Worm (Caenorhabditis elegans) whole organism, L3 larva: ENCODE results near the gene R02E12.5.
A peak's percentile ranks its signal among the peaks of the same experiment; 100 is the strongest.

Experiments used
- R02D3.7 ChIP-seq: fragments of 150-350 bp; optimal IDR thresholded peaks from 2 replicates; lab custom pipeline; 2014; ENCODE audit warnings: missing biosample characterization, missing genetic modification characterization
- ZK546.5 ChIP-seq: sonication (generic microtip); optimal IDR thresholded peaks from 2 replicates; lab custom pipeline; 2017; ENCODE audit warnings: missing biosample characterization, missing genetic modification characterization
- ama-1 ChIP-seq: fragments of 150-350 bp; optimal IDR thresholded peaks from 2 replicates; lab custom pipeline; 2018
- ceh-16 ChIP-seq: sonication (generic microtip); optimal IDR thresholded peaks from 2 replicates; lab custom pipeline; 2017; ENCODE audit warnings: missing biosample characterization, missing genetic modification characterization
- ceh-28 ChIP-seq: fragments of 150-350 bp; optimal IDR thresholded peaks from 2 replicates; lab custom pipeline; 2014; ENCODE audit warnings: missing biosample characterization, missing genetic modification reagents, missing genetic modification characterization
- ceh-82 ChIP-seq: fragments of 150-350 bp; optimal IDR thresholded peaks from 2 replicates; lab custom pipeline; 2014; ENCODE audit warnings: missing biosample characterization, missing genetic modification characterization
- egl-27 ChIP-seq: sonication (generic microtip); optimal IDR thresholded peaks from 4 replicates; lab custom pipeline; 2017; ENCODE audit warnings: missing biosample characterization, missing genetic modification reagents, missing genetic modification characterization
- elt-1 ChIP-seq: fragments of 150-350 bp; optimal IDR thresholded peaks from 2 replicates; lab custom pipeline; 2014; ENCODE audit warnings: missing biosample characterization, missing genetic modification characterization
- elt-2 ChIP-seq: sonication (generic microtip); optimal IDR thresholded peaks from 2 replicates; lab custom pipeline; 2016; ENCODE audit warnings: missing genetic modification reagents, mild to moderate bottlenecking, missing genetic modification characterization, missing compliant biosample characterization
- eor-1 ChIP-seq, 2 experiments: fragments of 150-350 bp; optimal IDR thresholded peaks; 2 replicates each; lab custom pipeline; 2014 to 2018; ENCODE audit warnings: missing biosample characterization in 2 of 2, missing genetic modification characterization in 2 of 2
- fkh-10 ChIP-seq: sonication (generic microtip); optimal IDR thresholded peaks from 2 replicates; lab custom pipeline; 2017; ENCODE audit warnings: missing biosample characterization, missing genetic modification reagents, missing genetic modification characterization
- fkh-2 ChIP-seq: fragments of 150-350 bp; optimal IDR thresholded peaks from 2 replicates; lab custom pipeline; 2014; ENCODE audit warnings: missing biosample characterization, missing genetic modification reagents, missing genetic modification characterization
- fos-1 ChIP-seq: fragments of 150-350 bp; optimal IDR thresholded peaks from 2 replicates; lab custom pipeline; 2014; ENCODE audit warnings: missing biosample characterization, missing genetic modification characterization
- lin-15B ChIP-seq: fragments of 150-350 bp; optimal IDR thresholded peaks from 2 replicates; lab custom pipeline; 2014; ENCODE audit warnings: missing biosample characterization, missing genetic modification characterization
- lin-39 ChIP-seq: fragments of 150-350 bp; optimal IDR thresholded peaks from 2 replicates; lab custom pipeline; 2018; ENCODE audit warnings: missing biosample characterization, missing genetic modification reagents, missing genetic modification characterization
- lsy-12 ChIP-seq: sonication (generic microtip); optimal IDR thresholded peaks from 2 replicates; lab custom pipeline; 2016; ENCODE audit warnings: mild to moderate bottlenecking, missing genetic modification characterization, missing compliant biosample characterization
- mdl-1 ChIP-seq: fragments of 150-350 bp; optimal IDR thresholded peaks from 2 replicates; lab custom pipeline; 2014; ENCODE audit warnings: missing biosample characterization, missing genetic modification characterization
- mml-1 ChIP-seq: fragments of 150-350 bp; sonication (generic microtip); optimal IDR thresholded peaks from 3 replicates; lab custom pipeline; 2014; ENCODE audit warnings: missing biosample characterization, missing genetic modification characterization
- nfya-1 ChIP-seq: sonication (generic microtip); optimal IDR thresholded peaks from 2 replicates; lab custom pipeline; 2017; ENCODE audit warnings: missing genetic modification characterization, mild to moderate bottlenecking, missing compliant biosample characterization, antibody characterized with exemption, moderate library complexity; ENCODE audit not compliant: insufficient read depth
- nhr-23 ChIP-seq: fragments of 150-350 bp; optimal IDR thresholded peaks from 2 replicates; lab custom pipeline; 2014; ENCODE audit warnings: missing biosample characterization, missing genetic modification reagents, missing genetic modification characterization
- nhr-237 ChIP-seq: fragments of 150-350 bp; optimal IDR thresholded peaks from 2 replicates; lab custom pipeline; 2014; ENCODE audit warnings: missing biosample characterization, missing genetic modification characterization
- nhr-76 ChIP-seq: fragments of 150-350 bp; sonication (generic microtip); optimal IDR thresholded peaks from 5 replicates; lab custom pipeline; 2014; ENCODE audit warnings: missing biosample characterization, missing genetic modification characterization
- nhr-77 ChIP-seq: fragments of 150-350 bp; optimal IDR thresholded peaks from 2 replicates; lab custom pipeline; 2014; ENCODE audit warnings: missing biosample characterization, missing genetic modification characterization
- pha-4 ChIP-seq: fragments of 150-350 bp; optimal IDR thresholded peaks from 2 replicates; lab custom pipeline; 2014; ENCODE audit warnings: missing biosample characterization, missing genetic modification reagents, missing genetic modification characterization
- pqm-1 ChIP-seq: fragments of 150-350 bp; optimal IDR thresholded peaks from 2 replicates; lab custom pipeline; 2017; ENCODE audit warnings: missing biosample characterization, missing genetic modification characterization, inconsistent platforms
- sea-2 ChIP-seq: fragments of 150-350 bp; sonication (generic microtip); optimal IDR thresholded peaks from 4 replicates; lab custom pipeline; 2014; ENCODE audit warnings: missing biosample characterization, missing genetic modification reagents, missing genetic modification characterization
- skn-1 ChIP-seq: fragments of 150-350 bp; optimal IDR thresholded peaks from 2 replicates; lab custom pipeline; 2014; ENCODE audit warnings: missing biosample characterization, missing genetic modification characterization
- tbx-2 ChIP-seq: sonication (generic microtip); optimal IDR thresholded peaks from 2 replicates; lab custom pipeline; 2016; ENCODE audit warnings: mild to moderate bottlenecking, missing genetic modification characterization, missing compliant biosample characterization
- unc-39 ChIP-seq: sonication (generic microtip); optimal IDR thresholded peaks from 4 replicates; lab custom pipeline; 2017; ENCODE audit warnings: missing biosample characterization, missing genetic modification characterization
- unc-62 ChIP-seq: fragments of 150-350 bp; sonication (generic microtip); optimal IDR thresholded peaks from 4 replicates; lab custom pipeline; 2014; ENCODE audit warnings: missing biosample characterization, missing genetic modification reagents, missing genetic modification characterization
- zag-1 ChIP-seq: fragments of 150-350 bp; optimal IDR thresholded peaks from 2 replicates; lab custom pipeline; 2014; ENCODE audit warnings: missing biosample characterization, missing genetic modification characterization
- ztf-11 ChIP-seq: fragments of 150-350 bp; optimal IDR thresholded peaks from 2 replicates; lab custom pipeline; 2014; ENCODE audit warnings: missing biosample characterization, missing genetic modification characterization
- ztf-4 ChIP-seq: fragments of 150-350 bp; optimal IDR thresholded peaks from 2 replicates; lab custom pipeline; 2014; ENCODE audit warnings: missing biosample characterization, missing genetic modification characterization

Gene R02E12.5

DNA sequence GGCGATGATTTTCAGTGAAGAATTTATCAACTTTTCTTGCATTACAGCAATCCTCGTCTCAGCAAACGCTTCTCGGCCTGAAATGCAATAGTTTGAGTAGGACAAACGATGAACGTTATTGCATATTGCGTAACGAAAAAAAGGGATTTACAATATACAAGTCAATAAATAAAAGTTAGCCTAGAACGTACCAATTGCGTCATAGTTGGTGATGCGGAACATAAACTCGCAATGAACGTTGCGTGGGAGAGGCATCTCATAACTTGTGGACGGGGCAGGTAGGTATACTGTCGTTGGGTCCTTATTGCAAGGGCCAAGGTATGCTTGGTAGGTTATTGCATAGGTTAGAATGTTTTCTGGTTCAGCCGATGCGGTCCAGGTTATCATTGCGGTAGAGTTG lies 26.4 kb upstream of the R02E12.5 start:
- TF ChIP-seq sea-2 (GFP tag; lab: Kevin White, UChicago) (no peak), mml-1 (tag; lab: Kevin White, UChicago) (no peak), unc-62 (GFP tag; lab: Kevin White, UChicago) (no peak), nhr-77 (tag; lab: Kevin White, UChicago) (no peak), R02D3.7 (tag; lab: Kevin White, UChicago) (no peak), nhr-237 (tag; lab: Kevin White, UChicago) (no peak), egl-27 (tag; lab: Kevin White, UChicago) (no peak), fos-1 (tag; lab: Kevin White, UChicago) (no peak), ceh-28 (tag; lab: Kevin White, UChicago) (no peak), fkh-10 (no peak), mdl-1 (tag; lab: Kevin White, UChicago) (no peak), ceh-16 (tag; lab: Kevin White, UChicago) (no peak), nhr-23 (tag; lab: Kevin White, UChicago) (no peak), pqm-1 (tag; lab: Kevin White, UChicago) (no peak)

DNA sequence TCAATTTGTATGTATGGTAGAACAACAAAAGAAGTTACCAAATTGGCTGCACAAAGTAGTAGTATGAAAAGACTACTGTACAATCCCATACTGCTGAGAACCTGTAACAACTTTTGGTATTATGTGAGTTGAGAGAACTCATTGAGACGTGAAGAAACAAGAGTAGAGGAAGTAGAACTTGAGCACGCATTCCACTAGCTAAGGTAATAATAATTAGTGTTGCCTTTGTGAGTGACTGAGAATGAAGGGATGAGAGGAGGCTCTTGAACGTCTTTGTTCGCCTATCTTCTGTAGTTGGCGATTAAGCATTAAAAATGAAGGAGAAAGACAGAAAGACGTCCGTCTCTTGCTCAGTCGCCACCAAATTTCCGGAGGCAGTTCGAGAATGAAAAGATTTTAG lies 23.6 kb upstream of the R02E12.5 start, which contains the start of gene C16B8.4:
Gene C16B8.4 (minus strand): TSS at position 101 of the 400 bp plus-strand sequence.
- TF ChIP-seq lsy-12 = no peak
- no peak for TF ChIP-seq egl-27 (tag; lab: Kevin White, UChicago)
- no peak for TF ChIP-seq ztf-11 (tag; lab: Kevin White, UChicago)
- no peak for TF ChIP-seq ceh-16 (tag; lab: Kevin White, UChicago)
- no peak for TF ChIP-seq skn-1
- no peak for TF ChIP-seq pha-4 (tag; lab: Kevin White, UChicago)
- TF ChIP-seq fkh-2 (tag; lab: Kevin White, UChicago) = no peak
- no peak for TF ChIP-seq zag-1
- TF ChIP-seq mdl-1 (tag; lab: Kevin White, UChicago) = no peak
- no peak for TF ChIP-seq ama-1 (lab: Kevin White, UChicago)
- no peak for TF ChIP-seq ztf-4 (tag; lab: Kevin White, UChicago)
- no peak for TF ChIP-seq tbx-2 (tag; lab: Kevin White, UChicago)
- TF ChIP-seq elt-2 = no peak
- no peak for TF ChIP-seq mml-1 (tag; lab: Kevin White, UChicago)
- TF ChIP-seq lin-15B (tag; lab: Kevin White, UChicago) = no peak
- no peak for TF ChIP-seq unc-39 (tag; lab: Kevin White, UChicago)
- TF ChIP-seq sea-2 (GFP tag; lab: Kevin White, UChicago) = no peak

DNA sequence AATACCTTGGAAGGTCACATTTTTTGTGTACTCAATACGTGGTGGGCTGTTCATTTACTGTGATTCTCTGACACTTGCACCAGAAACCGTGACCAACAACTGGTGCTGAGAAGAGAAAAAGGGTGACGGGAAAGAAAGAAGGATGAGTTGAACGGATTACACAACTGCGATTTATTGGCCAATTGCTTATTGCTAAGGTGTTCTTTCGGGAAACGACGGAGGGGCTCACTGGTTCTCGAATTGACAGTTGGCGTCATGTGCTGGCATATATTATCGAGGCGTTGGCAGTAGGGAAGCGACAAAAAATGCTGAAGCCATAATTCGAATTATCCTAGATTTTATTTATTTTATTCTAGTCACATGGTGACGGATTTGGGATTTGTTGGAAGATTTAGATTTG lies 23.0 kb upstream of the R02E12.5 start:
- TF ChIP-seq ZK546.5 (tag; lab: Kevin White, UChicago) (no peak), nfya-1 (peak; percentile 25)

DNA sequence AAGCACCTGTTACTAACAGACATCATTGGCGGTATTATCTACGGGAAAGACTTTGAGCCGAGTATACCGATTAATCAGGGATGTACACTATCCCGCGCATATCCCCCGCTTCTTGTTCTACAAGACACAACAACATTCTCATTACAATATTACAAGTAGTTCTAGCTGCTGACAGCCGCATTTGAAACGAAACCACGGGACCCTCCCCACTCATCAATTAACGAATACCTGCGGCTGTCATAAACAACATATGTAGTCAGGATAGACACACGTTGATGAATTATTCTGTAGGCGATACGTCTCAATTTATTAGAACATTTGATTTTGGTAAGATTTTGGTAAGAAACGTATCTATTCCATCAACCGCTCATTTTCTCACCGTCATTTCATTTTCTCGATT lies 20.4 kb upstream of the R02E12.5 start:
- TF ChIP-seq ceh-82 (tag; lab: Kevin White, UChicago) = no peak
- peak; percentile 8 for TF ChIP-seq lin-39 (tag; lab: Kevin White, UChicago)

DNA sequence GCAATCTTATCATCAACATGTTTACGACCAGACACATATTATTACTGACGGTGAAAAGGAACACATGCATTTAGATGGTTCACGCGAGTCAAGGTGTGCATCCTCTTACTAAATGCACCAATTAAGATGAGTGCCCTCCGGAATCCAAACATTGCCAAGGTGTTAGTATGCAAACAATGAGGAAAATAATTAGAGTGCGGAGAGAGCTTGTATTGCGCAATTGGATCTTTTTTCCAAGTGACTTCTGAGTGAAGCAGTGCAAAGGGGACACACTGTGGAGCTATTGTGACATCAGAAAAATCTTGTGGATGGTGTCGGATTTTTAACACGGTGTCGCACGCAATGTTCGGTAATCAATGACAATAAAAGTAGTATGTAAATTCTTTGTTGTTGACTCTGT lies 19.9 kb upstream of the R02E12.5 start:
- no peak for TF ChIP-seq egl-27 (tag; lab: Kevin White, UChicago)
- TF ChIP-seq elt-1 (tag; lab: Kevin White, UChicago) = no peak
- TF ChIP-seq ceh-16 (tag; lab: Kevin White, UChicago) = no peak
- TF ChIP-seq skn-1 = no peak
- TF ChIP-seq pha-4 (tag; lab: Kevin White, UChicago) = no peak
- no peak for TF ChIP-seq lin-15B (tag; lab: Kevin White, UChicago)
- no peak for TF ChIP-seq pqm-1 (tag; lab: Kevin White, UChicago)
- TF ChIP-seq nhr-76 (tag; lab: Kevin White, UChicago) = no peak
- TF ChIP-seq eor-1 (tag; optimal IDR thresholded peaks at IDR 0.05; lab: Kevin White, UChicago) = no peak
- TF ChIP-seq mdl-1 (tag; lab: Kevin White, UChicago) = no peak
- no peak for TF ChIP-seq sea-2 (GFP tag; lab: Kevin White, UChicago)
- no peak for TF ChIP-seq ama-1 (lab: Kevin White, UChicago)
- TF ChIP-seq lin-39 (tag; lab: Kevin White, UChicago) = no peak
- no peak for TF ChIP-seq nhr-23 (tag; lab: Kevin White, UChicago)
- TF ChIP-seq ztf-4 (tag; lab: Kevin White, UChicago) = no peak
- no peak for TF ChIP-seq R02D3.7 (tag; lab: Kevin White, UChicago)
